Worm (Caenorhabditis elegans): ENCODE measurements around the gene C35D10.17.

C35D10.17 gene

DNA sequence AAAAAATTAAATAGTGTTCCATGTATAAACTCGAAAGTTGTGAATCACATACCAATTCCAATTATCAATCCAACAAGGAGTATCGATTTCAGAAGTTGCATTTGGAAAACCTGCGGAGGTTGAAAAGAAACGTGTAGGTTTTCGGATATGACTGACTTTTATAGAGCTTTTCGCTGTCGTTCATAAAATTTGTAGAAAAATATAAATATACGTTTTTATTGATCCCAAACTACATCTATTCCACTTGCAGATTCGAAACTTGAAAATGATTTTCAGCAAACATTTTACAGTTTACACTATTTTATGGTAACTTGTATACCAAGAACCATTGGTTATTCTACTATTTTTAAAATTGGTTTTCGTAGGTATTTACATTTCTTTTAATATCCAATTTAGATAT, 24.7 kb upstream of the C35D10.17 start, which contains the start of gene clec-156:
clec-156 (minus strand) TSS at position 101 of the 400 bp plus-strand sequence.
- no peak for TF ChIP-seq hnd-1 (tag; optimal IDR thresholded peaks at IDR 0.05)
- no peak for TF ChIP-seq ceh-36 (tag; optimal IDR thresholded peaks at IDR 0.05)
- no peak for TF ChIP-seq sea-1 (GFP tag; conservative IDR thresholded peaks at IDR 0.05)
- TF ChIP-seq tbx-11 (GFP tag; IDR thresholded peaks at IDR 0.05) = no peak
- no peak for TF ChIP-seq aly-1 (tag; optimal IDR thresholded peaks at IDR 0.05)
- TF ChIP-seq hmg-4 (GFP tag; optimal IDR thresholded peaks at IDR 0.05) = no peak
- no peak for TF ChIP-seq B0310.2 (tag; optimal IDR thresholded peaks at IDR 0.05)
- no peak for TF ChIP-seq tra-4 (tag; optimal IDR thresholded peaks at IDR 0.05)
- TF ChIP-seq flt-1 (GFP tag; IDR thresholded peaks at IDR 0.05) = no peak
- TF ChIP-seq hmbx-1 (tag; optimal IDR thresholded peaks at IDR 0.05) = no peak
- no peak for TF ChIP-seq scrt-1 (GFP tag; IDR thresholded peaks at IDR 0.05)
- TF ChIP-seq F13C5.2 (tag; optimal IDR thresholded peaks at IDR 0.05) = no peak
- TF ChIP-seq pes-1 (GFP tag; IDR thresholded peaks at IDR 0.05) = no peak
- TF ChIP-seq ceh-13 (GFP tag; optimal IDR thresholded peaks at IDR 0.05) = no peak
- TF ChIP-seq tbx-37 (GFP tag; conservative IDR thresholded peaks at IDR 0.05) = no peak
- no peak for TF ChIP-seq ets-7 (tag; optimal IDR thresholded peaks at IDR 0.05)
- TF ChIP-seq ama-1 (optimal IDR thresholded peaks at IDR 0.05) = no peak

DNA sequence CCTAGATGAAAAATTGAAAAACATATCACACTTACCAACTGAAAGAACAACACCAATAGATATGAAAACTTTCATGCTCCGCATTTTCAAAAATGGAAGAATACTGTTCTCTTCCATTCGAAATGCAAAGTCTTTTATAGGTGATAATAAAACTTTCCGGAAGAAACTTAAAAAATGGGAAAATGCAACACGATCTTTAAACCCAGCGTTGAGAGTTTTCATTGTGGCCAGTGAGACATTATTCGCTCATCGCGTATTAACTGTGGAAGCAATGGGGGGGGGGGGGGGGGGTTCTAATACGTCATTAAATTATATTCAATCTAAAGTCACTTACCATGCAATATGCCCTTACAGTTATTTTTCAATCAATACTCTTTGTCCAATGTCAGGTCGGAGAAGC, 22.5 kb upstream of the C35D10.17 start, which contains the start of the genes clec-157 and fkh-5:
clec-157 (minus strand) TSS at position 101 of the 400 bp plus-strand sequence.
fkh-5 (plus strand) TSS at position 336 of the 400 bp plus-strand sequence.
- TF ChIP-seq hmg-4 (GFP tag; optimal IDR thresholded peaks at IDR 0.05) (no peak), ama-1 (optimal IDR thresholded peaks at IDR 0.05) (no peak), B0310.2 (tag; optimal IDR thresholded peaks at IDR 0.05) (no peak), aly-1 (tag; optimal IDR thresholded peaks at IDR 0.05) (no peak), scrt-1 (GFP tag; IDR thresholded peaks at IDR 0.05) (no peak), pes-1 (GFP tag; IDR thresholded peaks at IDR 0.05) (no peak), sea-1 (GFP tag; conservative IDR thresholded peaks at IDR 0.05) (no peak), tbx-11 (GFP tag; IDR thresholded peaks at IDR 0.05) (no peak), flt-1 (GFP tag; IDR thresholded peaks at IDR 0.05) (no peak), F13C5.2 (tag; optimal IDR thresholded peaks at IDR 0.05) (no peak), hmbx-1 (tag; optimal IDR thresholded peaks at IDR 0.05) (no peak), ceh-36 (tag; optimal IDR thresholded peaks at IDR 0.05) (no peak), tra-4 (tag; optimal IDR thresholded peaks at IDR 0.05) (no peak), ets-7 (tag; optimal IDR thresholded peaks at IDR 0.05) (no peak), ceh-13 (GFP tag; optimal IDR thresholded peaks at IDR 0.05) (no peak), tbx-37 (GFP tag; conservative IDR thresholded peaks at IDR 0.05) (no peak), hnd-1 (tag; optimal IDR thresholded peaks at IDR 0.05) (no peak)

DNA sequence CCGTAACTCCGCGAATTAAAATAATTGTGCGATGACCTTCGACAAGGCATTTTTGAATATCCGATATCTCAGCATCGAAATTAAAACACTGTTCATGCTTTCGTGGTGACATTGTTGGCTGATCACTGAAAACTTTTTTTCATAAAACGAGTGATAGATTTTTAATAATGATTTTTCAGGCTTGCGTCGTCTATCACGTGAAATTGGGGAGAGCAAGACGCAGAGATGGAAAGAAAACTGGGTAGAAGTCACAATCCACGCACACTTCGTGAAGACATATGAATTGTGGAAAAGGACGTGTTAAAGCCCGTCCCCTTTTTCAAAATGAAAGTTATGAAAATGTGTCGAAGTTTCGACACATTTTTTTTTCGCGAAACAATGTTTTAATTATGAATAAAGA, 17.1 kb upstream of the C35D10.17 start, which contains the start of gene nonu-1:
nonu-1 (minus strand) TSS at position 169 of the 400 bp plus-strand sequence.
- TF ChIP-seq ets-7 (tag; optimal IDR thresholded peaks at IDR 0.05) (no peak), tbx-11 (GFP tag; IDR thresholded peaks at IDR 0.05) (no peak), flt-1 (GFP tag; IDR thresholded peaks at IDR 0.05) (no peak), hnd-1 (tag; optimal IDR thresholded peaks at IDR 0.05) (no peak), sea-1 (GFP tag; conservative IDR thresholded peaks at IDR 0.05) (no peak), hmg-4 (GFP tag; optimal IDR thresholded peaks at IDR 0.05) (no peak), ceh-36 (tag; optimal IDR thresholded peaks at IDR 0.05) (no peak), tra-4 (tag; optimal IDR thresholded peaks at IDR 0.05) (no peak), tbx-37 (GFP tag; conservative IDR thresholded peaks at IDR 0.05) (no peak), B0310.2 (tag; optimal IDR thresholded peaks at IDR 0.05) (no peak), F13C5.2 (tag; optimal IDR thresholded peaks at IDR 0.05) (no peak), hmbx-1 (tag; optimal IDR thresholded peaks at IDR 0.05) (no peak), aly-1 (tag; optimal IDR thresholded peaks at IDR 0.05) (no peak), ceh-13 (GFP tag; optimal IDR thresholded peaks at IDR 0.05) (no peak), ama-1 (optimal IDR thresholded peaks at IDR 0.05) (no peak), pes-1 (GFP tag; IDR thresholded peaks at IDR 0.05) (no peak), scrt-1 (GFP tag; IDR thresholded peaks at IDR 0.05) (no peak)

DNA sequence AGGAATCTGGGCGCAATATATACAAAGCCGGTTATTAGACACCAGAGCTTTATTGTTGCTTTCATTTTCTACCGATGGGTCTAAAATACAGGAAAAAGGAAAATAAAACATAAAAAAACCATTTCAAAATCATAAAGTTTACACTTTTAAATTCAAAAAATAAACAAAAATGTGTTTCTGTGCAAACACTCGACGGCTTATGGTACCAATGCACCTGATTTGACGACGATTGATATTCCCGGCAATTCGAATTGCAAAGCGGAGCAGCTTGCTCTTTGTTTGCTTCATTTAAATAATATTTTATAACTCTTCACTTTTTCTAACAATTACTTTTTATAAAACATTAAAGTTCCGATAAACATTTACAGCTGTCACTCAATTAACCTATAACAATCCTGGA, 16.7 kb upstream of the C35D10.17 start, which contains the start of gene F26A1.1:
F26A1.1 (plus strand) TSS at position 369 of the 400 bp plus-strand sequence.
- no peak for TF ChIP-seq F13C5.2 (tag; optimal IDR thresholded peaks at IDR 0.05)
- TF ChIP-seq scrt-1 (GFP tag; IDR thresholded peaks at IDR 0.05) = no peak
- no peak for TF ChIP-seq ceh-36 (tag; optimal IDR thresholded peaks at IDR 0.05)
- no peak for TF ChIP-seq ets-7 (tag; optimal IDR thresholded peaks at IDR 0.05)
- no peak for TF ChIP-seq hnd-1 (tag; optimal IDR thresholded peaks at IDR 0.05)
- TF ChIP-seq pes-1 (GFP tag; IDR thresholded peaks at IDR 0.05) = no peak
- no peak for TF ChIP-seq aly-1 (tag; optimal IDR thresholded peaks at IDR 0.05)
- TF ChIP-seq hmbx-1 (tag; optimal IDR thresholded peaks at IDR 0.05) = no peak
- TF ChIP-seq B0310.2 (tag; optimal IDR thresholded peaks at IDR 0.05) = no peak
- no peak for TF ChIP-seq tbx-37 (GFP tag; conservative IDR thresholded peaks at IDR 0.05)
- no peak for TF ChIP-seq tbx-11 (GFP tag; IDR thresholded peaks at IDR 0.05)
- TF ChIP-seq tra-4 (tag; optimal IDR thresholded peaks at IDR 0.05) = no peak
- no peak for TF ChIP-seq sea-1 (GFP tag; conservative IDR thresholded peaks at IDR 0.05)
- no peak for TF ChIP-seq ama-1 (optimal IDR thresholded peaks at IDR 0.05)
- TF ChIP-seq ceh-13 (GFP tag; optimal IDR thresholded peaks at IDR 0.05) = no peak

DNA sequence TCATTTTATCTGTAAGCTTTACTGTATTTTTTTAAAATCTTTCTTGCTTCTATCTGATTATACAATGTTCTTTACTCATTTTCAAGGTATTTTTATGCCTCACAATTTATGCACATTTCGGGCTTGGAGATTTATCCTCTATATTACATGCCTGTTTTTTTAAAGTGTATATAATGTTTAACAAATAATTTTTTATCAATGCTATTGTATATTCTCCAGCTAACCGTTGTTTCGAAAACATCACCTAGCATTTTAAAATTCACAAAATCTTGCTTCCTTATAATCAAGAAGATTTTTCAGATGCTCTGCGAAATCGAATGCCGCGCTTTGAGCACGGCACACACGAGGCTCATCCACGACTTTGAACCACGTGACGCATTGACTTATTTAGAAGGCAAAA, 14.8 kb upstream of the C35D10.17 start, which contains the start of gene ced-4:
ced-4 (plus strand) TSS at position 301 of the 400 bp plus-strand sequence.
- TF ChIP-seq hmbx-1 (tag; optimal IDR thresholded peaks at IDR 0.05) = no peak

DNA sequence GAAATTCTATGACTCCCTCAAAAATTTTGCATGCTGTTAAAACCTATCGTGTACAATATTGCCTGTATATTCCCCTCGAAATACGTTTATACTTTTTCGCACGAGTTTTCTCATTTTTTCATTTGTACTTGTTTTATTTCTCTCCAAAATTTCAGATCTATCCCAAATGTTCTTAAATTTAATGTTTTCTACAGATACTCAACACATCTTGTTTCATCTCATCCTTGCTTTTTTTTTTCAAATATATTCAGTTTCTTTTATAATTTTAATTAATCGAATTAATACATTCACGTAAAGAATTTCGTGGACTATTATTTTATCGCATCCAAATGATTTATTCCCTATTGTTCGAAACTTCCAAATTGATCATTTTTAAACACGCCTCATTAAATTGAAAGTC, 11.9 kb upstream of the C35D10.17 start, which contains the start of gene C35D10.8:
C35D10.8 (plus strand) TSS at position 301 of the 400 bp plus-strand sequence.
- TF ChIP-seq aly-1 (tag; optimal IDR thresholded peaks at IDR 0.05) = no peak

DNA sequence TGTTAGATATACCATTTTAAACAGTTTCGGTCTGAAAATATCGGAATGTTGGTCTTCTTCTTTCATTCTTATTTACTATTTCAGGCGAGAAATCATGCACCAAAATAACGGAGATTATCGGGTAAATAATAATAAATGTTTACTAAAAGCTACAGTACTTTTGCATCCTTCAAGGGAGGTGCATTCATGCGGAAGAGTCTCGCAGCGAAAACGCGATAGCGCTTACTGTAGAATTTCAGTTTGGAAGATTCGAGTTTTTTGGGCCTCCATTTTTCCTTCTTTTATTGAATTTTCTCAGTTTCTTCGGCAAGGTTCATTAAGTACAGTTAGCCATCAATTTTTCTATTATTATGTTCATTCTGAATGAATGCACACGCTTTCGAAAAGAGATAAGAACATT, 10.8 kb upstream of the C35D10.17 start, which contains the start of gene C35D10.7:
C35D10.7 (plus strand) TSS at position 85 of the 400 bp plus-strand sequence.
- TF ChIP-seq tbx-11 (GFP tag; IDR thresholded peaks at IDR 0.05) (no peak), F13C5.2 (tag; optimal IDR thresholded peaks at IDR 0.05) (no peak), hmbx-1 (tag; optimal IDR thresholded peaks at IDR 0.05) (no peak), pes-1 (GFP tag; IDR thresholded peaks at IDR 0.05) (no peak), ama-1 (optimal IDR thresholded peaks at IDR 0.05) (no peak), aly-1 (tag; optimal IDR thresholded peaks at IDR 0.05) (no peak), tbx-37 (GFP tag; conservative IDR thresholded peaks at IDR 0.05) (no peak), ceh-13 (GFP tag; optimal IDR thresholded peaks at IDR 0.05) (no peak), sea-1 (GFP tag; conservative IDR thresholded peaks at IDR 0.05) (no peak), ceh-36 (tag; optimal IDR thresholded peaks at IDR 0.05) (no peak), flt-1 (GFP tag; IDR thresholded peaks at IDR 0.05) (no peak)
